Worm (Caenorhabditis elegans) whole organism, L4 larva: ENCODE results near the gene T12B5.14.

ENCODE experiments used
- F10B5.3 ChIP-seq: sonication (generic microtip); optimal IDR thresholded peaks from 2 replicates; lab custom pipeline; 2016; ENCODE audit warnings: mild to moderate bottlenecking, missing genetic modification characterization, missing compliant biosample characterization
- R02D3.7 ChIP-seq: fragments of 150-350 bp; sonication (generic microtip); optimal IDR thresholded peaks from 3 replicates; lab custom pipeline; 2014; ENCODE audit warnings: missing biosample characterization, missing genetic modification characterization
- T20F7.1 ChIP-seq: fragments of 200-800 bp; sonication (Bioruptor generic); optimal IDR thresholded peaks from 2 replicates; lab custom pipeline; 2018; ENCODE audit warnings: mild to moderate bottlenecking, missing genetic modification characterization, missing compliant biosample characterization
- T26A8.4 ChIP-seq: fragments of 200-800 bp; sonication (Bioruptor generic); IDR thresholded peaks from 2 replicates; pipeline ENCODE4 v1.3.6; 2022; ENCODE audit warnings: missing genetic modification characterization, missing compliant biosample characterization
- Y105C5A.15 ChIP-seq: fragments of 200-800 bp; sonication (Bioruptor generic); IDR thresholded peaks from 2 replicates; pipeline ENCODE4 v1.3.6; 2022; ENCODE audit warnings: missing genetic modification characterization, missing compliant biosample characterization
- Y48G9A.11 ChIP-seq: fragments of 200-800 bp; sonication (Bioruptor generic); IDR thresholded peaks from 2 replicates; pipeline ENCODE4 v1.3.6; 2022; ENCODE audit warnings: missing genetic modification reagents, missing genetic modification characterization, missing compliant biosample characterization
- Y75B8A.6 ChIP-seq: fragments of 200-800 bp; sonication (Bioruptor generic); IDR thresholded peaks from 2 replicates; pipeline ENCODE4 v1.3.6; 2022; ENCODE audit warnings: missing genetic modification reagents, missing genetic modification characterization, missing compliant biosample characterization
- ZK546.5 ChIP-seq, 2 experiments: sonication (generic microtip); optimal IDR thresholded peaks; 2 replicates each; lab custom pipeline; 2017; ENCODE audit warnings: missing biosample characterization in 2 of 2, missing genetic modification characterization in 2 of 2
- aha-1 ChIP-seq: fragments of 150-350 bp; peaks from one replicate; lab custom pipeline; 2014; ENCODE audit warnings: missing biosample characterization, missing genetic modification characterization
- ama-1 ChIP-seq: fragments of 150-350 bp; optimal IDR thresholded peaks from 2 replicates; lab custom pipeline; 2014; ENCODE audit warnings: inconsistent platforms, mixed read lengths
- arid-1 ChIP-seq: fragments of 200-800 bp; sonication (Bioruptor generic); conservative IDR thresholded peaks from 2 replicates; pipeline ENCODE4 v1.3.6; 2022; ENCODE audit warnings: missing genetic modification reagents, missing genetic modification characterization, missing compliant biosample characterization
- attf-4 ChIP-seq: sonication (generic microtip); optimal IDR thresholded peaks from 3 replicates; lab custom pipeline; 2017; ENCODE audit warnings: missing biosample characterization, missing genetic modification characterization
- ceh-62 ChIP-seq: sonication (generic microtip); optimal IDR thresholded peaks from 2 replicates; lab custom pipeline; 2017; ENCODE audit warnings: missing biosample characterization, missing genetic modification characterization
- ceh-82 ChIP-seq: sonication (generic microtip); optimal IDR thresholded peaks from 2 replicates; lab custom pipeline; 2017; ENCODE audit warnings: missing biosample characterization, missing genetic modification characterization
- daf-16 ChIP-seq, 3 experiments: sonication (generic microtip); optimal IDR thresholded peaks; 2 replicates each; lab custom pipeline; 2016 to 2017; ENCODE audit warnings: missing genetic modification characterization in 3 of 3, missing genetic modification reagents in 3 of 3, mild to moderate bottlenecking in 2 of 3, missing compliant biosample characterization in 2 of 3, missing biosample characterization in 1 of 3, moderate library complexity in 1 of 3
- dmd-6 ChIP-seq: fragments of 200-800 bp; sonication (Bioruptor generic); IDR thresholded peaks from 2 replicates; pipeline ENCODE4 v1.3.6; 2022; ENCODE audit warnings: missing genetic modification reagents, missing genetic modification characterization, missing compliant biosample characterization
- dpl-1 ChIP-seq: fragments of 150-350 bp; optimal IDR thresholded peaks from 2 replicates; lab custom pipeline; 2014; ENCODE audit warnings: missing biosample characterization, missing genetic modification reagents, missing genetic modification characterization
- duxl-1 ChIP-seq: sonication (generic microtip); optimal IDR thresholded peaks from 2 replicates; lab custom pipeline; 2016; ENCODE audit warnings: mild to moderate bottlenecking, missing genetic modification characterization, moderate library complexity, missing compliant biosample characterization; ENCODE audit not compliant: poor library complexity
- dve-1 ChIP-seq: sonication (generic microtip); optimal IDR thresholded peaks from 2 replicates; lab custom pipeline; 2017; ENCODE audit warnings: antibody characterized with exemption, mild to moderate bottlenecking, missing genetic modification characterization, missing compliant biosample characterization; ENCODE audit not compliant: insufficient read depth
- hif-1 ChIP-seq, 2 experiments: sonication (generic microtip); optimal IDR thresholded peaks; 2 replicates each; lab custom pipeline; 2016 to 2017; ENCODE audit warnings: missing compliant biosample characterization in 2 of 2, missing genetic modification characterization in 2 of 2, missing genetic modification reagents in 2 of 2, missing genotype in 2 of 2, mild to moderate bottlenecking in 1 of 2
- hlh-30 ChIP-seq: sonication (generic microtip); optimal IDR thresholded peaks from 2 replicates; lab custom pipeline; 2017; ENCODE audit warnings: antibody characterized with exemption, mild to moderate bottlenecking, missing genetic modification characterization, missing compliant biosample characterization; ENCODE audit not compliant: insufficient read depth
- hmg-1.1 ChIP-seq: fragments of 200-800 bp; sonication (Bioruptor generic); IDR thresholded peaks from 2 replicates; pipeline ENCODE4 v1.3.6; 2022; ENCODE audit warnings: missing genetic modification reagents, missing genetic modification characterization, missing compliant biosample characterization
- jun-1 ChIP-seq: fragments of 150-350 bp; optimal IDR thresholded peaks from 2 replicates; lab custom pipeline; 2014; ENCODE audit warnings: missing biosample characterization, missing genetic modification reagents, missing genetic modification characterization
- lin-1 ChIP-seq: fragments of 200-800 bp; sonication (Bioruptor generic); IDR thresholded peaks from 2 replicates; pipeline ENCODE4 v1.3.6; 2022; ENCODE audit warnings: missing genetic modification reagents, missing genetic modification characterization, missing compliant biosample characterization
- lin-38 ChIP-seq: fragments of 200-800 bp; sonication (Bioruptor generic); IDR thresholded peaks from 2 replicates; pipeline ENCODE4 v1.3.6; 2022; ENCODE audit warnings: missing genetic modification reagents, missing genetic modification characterization, missing compliant biosample characterization
- mep-1 ChIP-seq: fragments of 150-350 bp; sonication (generic microtip); optimal IDR thresholded peaks from 3 replicates; lab custom pipeline; 2014; ENCODE audit warnings: missing biosample characterization, missing genetic modification characterization
- mes-2 ChIP-seq: sonication (generic microtip); optimal IDR thresholded peaks from 2 replicates; lab custom pipeline; 2016; ENCODE audit warnings: missing genotype, mild to moderate bottlenecking, missing genetic modification characterization, missing compliant biosample characterization; ENCODE audit not compliant: poor library complexity, severe bottlenecking
- mxl-3 ChIP-seq: fragments of 200-800 bp; sonication (Bioruptor generic); optimal IDR thresholded peaks from 2 replicates; lab custom pipeline; 2018; ENCODE audit warnings: mild to moderate bottlenecking, missing genetic modification characterization, missing compliant biosample characterization
- nhr-102 ChIP-seq: sonication (generic microtip); optimal IDR thresholded peaks from 2 replicates; lab custom pipeline; 2016; ENCODE audit warnings: mild to moderate bottlenecking, missing genetic modification characterization, moderate library complexity, missing compliant biosample characterization
- nhr-11 ChIP-seq: fragments of 150-350 bp; optimal IDR thresholded peaks from 2 replicates; lab custom pipeline; 2014; ENCODE audit warnings: missing biosample characterization, missing genetic modification characterization
- nhr-6 ChIP-seq: fragments of 150-350 bp; optimal IDR thresholded peaks from 2 replicates; lab custom pipeline; 2014; ENCODE audit warnings: missing biosample characterization, missing genetic modification characterization
- nhr-77 ChIP-seq: fragments of 150-350 bp; optimal IDR thresholded peaks from 2 replicates; lab custom pipeline; 2014; ENCODE audit warnings: missing biosample characterization, missing genetic modification characterization
- sdz-12 ChIP-seq: fragments of 200-800 bp; sonication (Bioruptor generic); optimal IDR thresholded peaks from 2 replicates; lab custom pipeline; 2018; ENCODE audit warnings: mild to moderate bottlenecking, missing genetic modification characterization, missing compliant biosample characterization
- skn-1 ChIP-seq: fragments of 150-350 bp; optimal IDR thresholded peaks from 2 replicates; lab custom pipeline; 2014; ENCODE audit warnings: missing biosample characterization, missing genetic modification characterization
- snpc-1.2 ChIP-seq: fragments of 200-800 bp; sonication (Bioruptor generic); IDR thresholded peaks from 2 replicates; pipeline ENCODE4 v1.3.6; 2022; ENCODE audit warnings: missing genetic modification reagents, missing genetic modification characterization, missing compliant biosample characterization
- tag-97 ChIP-seq: fragments of 200-800 bp; sonication (Bioruptor generic); IDR thresholded peaks from 2 replicates; pipeline ENCODE4 v1.3.6; 2022; ENCODE audit warnings: missing genetic modification characterization, missing compliant biosample characterization
- tra-1 ChIP-seq: fragments of 200-800 bp; sonication (Bioruptor generic); IDR thresholded peaks from 2 replicates; pipeline ENCODE4 v1.3.6; 2022; ENCODE audit warnings: missing genetic modification reagents, missing genetic modification characterization, missing compliant biosample characterization
- unc-62 ChIP-seq, 3 experiments: fragments of 150-350 bp in 1 of 3; sonication (generic microtip); optimal IDR thresholded peaks in 2 of 3; peaks in 1 of 3; 1 replicate in 1 of 3; 2 replicates in 2 of 3; lab custom pipeline; 2014 to 2017; ENCODE audit warnings: missing biosample characterization in 3 of 3, missing genetic modification characterization in 3 of 3, missing genetic modification reagents in 3 of 3, missing genotype in 1 of 3
- vab-7 ChIP-seq: fragments of 200-800 bp; sonication (Bioruptor generic); IDR thresholded peaks from 2 replicates; pipeline ENCODE4 v1.3.6; 2022; ENCODE audit warnings: missing genetic modification reagents, missing genetic modification characterization, missing compliant biosample characterization
- zfp-2 ChIP-seq: sonication (generic microtip); optimal IDR thresholded peaks from 2 replicates; lab custom pipeline; 2016; ENCODE audit warnings: mild to moderate bottlenecking, missing genetic modification characterization, missing compliant biosample characterization

The T12B5.14 gene

ce11 chrIII:954553-954952 is at the start of gene T12B5.14, which contains the start of gene T12B5.15:
TSS of gene T12B5.14 (plus strand) at chrIII:954873.
TSS of gene T12B5.15 (minus strand) at chrIII:954653.
- TF ChIP-seq tag-97 (GFP tag; lab: Robert Waterston, UW) (no peak), Y75B8A.6 (GFP tag; lab: Robert Waterston, UW) (no peak), nhr-11 (tag; lab: Kevin White, UChicago) (no peak), daf-16 (GFP tag; optimal IDR thresholded peaks at IDR 0.05; lab: Kevin White, UChicago) (no peak), daf-16 (tag; optimal IDR thresholded peaks at IDR 0.05; lab: Kevin White, UChicago) (no peak), vab-7 (GFP tag; lab: Robert Waterston, UW) (no peak), dpl-1 (GFP tag; lab: Kevin White, UChicago) (no peak), ZK546.5 (tag; optimal IDR thresholded peaks at IDR 0.05; lab: Kevin White, UChicago) (no peak), lin-1 (GFP tag; lab: Robert Waterston, UW) (no peak), F10B5.3 (tag; lab: Kevin White, UChicago) (no peak), hif-1 (tag; optimal IDR thresholded peaks at IDR 0.05; lab: Kevin White, UChicago) (no peak), Y105C5A.15 (no peak), mes-2 (tag; lab: Kevin White, UChicago) (no peak), nhr-77 (tag; lab: Kevin White, UChicago) (no peak), ceh-82 (tag; lab: Kevin White, UChicago) (no peak), mxl-3 (GFP tag; lab: Kevin White, UChicago) (no peak), arid-1 (GFP tag; lab: Robert Waterston, UW) (no peak), sdz-12 (GFP tag; lab: Kevin White, UChicago) (no peak), snpc-1.2 (GFP tag; lab: Robert Waterston, UW) (no peak), attf-4 (no peak), duxl-1 (tag; lab: Kevin White, UChicago) (no peak)

ce11 chrIII:907311-907710 is 47.4 kb upstream of the T12B5.14 start, which contains the start of gene F23H11.4:
TSS of gene F23H11.4 (minus strand) at chrIII:907539.
- TF ChIP-seq skn-1 (tag; lab: Kevin White, UChicago): no peak
- TF ChIP-seq aha-1 (tag; lab: Kevin White, UChicago): peak; percentile 73
- TF ChIP-seq nhr-102 (tag; lab: Kevin White, UChicago): no peak

- TF ChIP-seq unc-62 (GFP tag; optimal IDR thresholded peaks at IDR 0.05 in 1 of 2; lab: Kevin White, UChicago): peak in 1 of 2 experiments; percentile 95
- no peak for TF ChIP-seq unc-62 (tag; optimal IDR thresholded peaks at IDR 0.05; lab: Kevin White, UChicago)
- peak; percentile 9 for TF ChIP-seq mes-2 (tag; lab: Kevin White, UChicago)
- peak; percentile 39 for TF ChIP-seq dve-1 (tag; lab: Kevin White, UChicago)
- peak; percentile 46; the same call in 1 of the 2 replicates for TF ChIP-seq T26A8.4 (GFP tag; lab: Robert Waterston, UW)
- no peak for TF ChIP-seq zfp-2
- peak; percentile 46 for TF ChIP-seq hlh-30 (tag; lab: Kevin White, UChicago)
- TF ChIP-seq mep-1 (tag; lab: Kevin White, UChicago): peak; percentile 22
- no peak for TF ChIP-seq ceh-62 (tag; lab: Kevin White, UChicago)
- TF ChIP-seq nhr-6: peak; percentile 62
- peak; percentile 43 for TF ChIP-seq jun-1
These were observed 46.7 kb upstream of the T12B5.14 start for ce11 chrIII:907990-908389.

ce11 chrIII:909540-909939 is 45.1 kb upstream of the T12B5.14 start, which contains the start of gene crls-1:
TSS of gene crls-1 (minus strand) at chrIII:909902.
- TF ChIP-seq dmd-6 (GFP tag; lab: Robert Waterston, UW) (0 out of 2 replicates have a peak, but pooled peaks have one; percentile 9), T20F7.1 (GFP tag; lab: Kevin White, UChicago) (peak; percentile 20), Y48G9A.11 (0 out of 2 replicates have a peak, but pooled peaks have one; percentile 44), Y105C5A.15 (no peak), daf-16 (GFP tag; optimal IDR thresholded peaks at IDR 0.05; lab: Kevin White, UChicago) (no peak), daf-16 (tag; optimal IDR thresholded peaks at IDR 0.05; lab: Kevin White, UChicago) (peak; percentile 13), T26A8.4 (GFP tag; lab: Robert Waterston, UW) (no peak), tra-1 (0 out of 2 replicates have a peak, but pooled peaks have one; percentile 39), R02D3.7 (no peak), lin-38 (GFP tag; lab: Robert Waterston, UW) (peak; percentile 30; the same call in 1 of the 2 replicates), hmg-1.1 (GFP tag; lab: Robert Waterston, UW) (no peak), ama-1 (lab: Kevin White, UChicago) (peak; percentile 81), arid-1 (GFP tag; lab: Robert Waterston, UW) (0 out of 2 replicates have a peak, but pooled peaks have one; percentile 6), lin-1 (GFP tag; lab: Robert Waterston, UW) (no peak)
